Fruit fly (Drosophila melanogaster) whole organism, embryonic: ENCODE results near the gene Dmtn.

Experiments
- Abd-B ChIP-seq: fragments of 200-800 bp; sonication (Bioruptor generic); optimal IDR thresholded peaks from 2 replicates; lab custom pipeline; 2018; ENCODE audit warnings: missing biosample characterization, mild to moderate bottlenecking, missing genetic modification characterization, moderate library complexity
- Asciz ChIP-seq: fragments of 200-800 bp; sonication (Bioruptor generic); optimal IDR thresholded peaks from 2 replicates; lab custom pipeline; 2017; ENCODE audit warnings: missing biosample characterization, mild to moderate bottlenecking, missing genetic modification characterization, missing genetic modification reagents
- Atf3 ChIP-seq: fragments of 200-800 bp; sonication (Bioruptor generic); optimal IDR thresholded peaks from 3 replicates; lab custom pipeline; 2016; ENCODE audit warnings: missing biosample characterization, missing genetic modification characterization
- CG10209 ChIP-seq: fragments of 200-800 bp; sonication (Bioruptor generic); optimal IDR thresholded peaks from 3 replicates; lab custom pipeline; 2017; ENCODE audit warnings: missing biosample characterization, mild to moderate bottlenecking, missing genetic modification characterization, missing genetic modification reagents
- CG11695 ChIP-seq: fragments of 200-800 bp; sonication (Bioruptor generic); IDR thresholded peaks from 3 replicates; pipeline ENCODE4 v1.3.6; 2022; ENCODE audit warnings: missing biosample characterization, missing genetic modification characterization
- CG12071 ChIP-seq: fragments of 200-800 bp; sonication (Bioruptor generic); optimal IDR thresholded peaks from 3 replicates; lab custom pipeline; 2018; ENCODE audit warnings: missing biosample characterization, mild to moderate bottlenecking, missing genetic modification characterization
- CG14667 ChIP-seq: fragments of 200-800 bp; sonication (Bioruptor generic); IDR thresholded peaks from 2 replicates; pipeline ENCODE4 v1.3.6; 2022; ENCODE audit warnings: missing biosample characterization, missing genetic modification characterization
- CG15011 ChIP-seq: fragments of 200-800 bp; sonication (Bioruptor generic); optimal IDR thresholded peaks from 3 replicates; lab custom pipeline; 2018; ENCODE audit warnings: missing biosample characterization, mild to moderate bottlenecking, missing genetic modification characterization
- CG31224 ChIP-seq: fragments of 200-800 bp; sonication (Bioruptor generic); IDR thresholded peaks from 2 replicates; pipeline ENCODE4 v1.3.6; 2022; ENCODE audit warnings: missing biosample characterization, missing genetic modification characterization
- CG31388 ChIP-seq: fragments of 200-800 bp; sonication (Bioruptor generic); optimal IDR thresholded peaks from 2 replicates; lab custom pipeline; 2016; ENCODE audit warnings: missing biosample characterization, missing genetic modification characterization
- CG33557 ChIP-seq: fragments of 200-800 bp; sonication (Bioruptor generic); optimal IDR thresholded peaks from 2 replicates; lab custom pipeline; 2019; ENCODE audit warnings: missing biosample characterization, mild to moderate bottlenecking, missing genetic modification characterization, moderate library complexity
- CG3407 ChIP-seq: fragments of 200-800 bp; sonication (Bioruptor generic); optimal IDR thresholded peaks from 2 replicates; lab custom pipeline; 2018; ENCODE audit warnings: missing biosample characterization, mild to moderate bottlenecking, missing genetic modification characterization
- CG4707 ChIP-seq: fragments of 200-800 bp; sonication (Bioruptor generic); optimal IDR thresholded peaks from 2 replicates; lab custom pipeline; 2018; ENCODE audit warnings: missing biosample characterization, mild to moderate bottlenecking, missing genetic modification characterization, moderate library complexity
- CG7372 ChIP-seq: fragments of 200-800 bp; sonication (Bioruptor generic); IDR thresholded peaks from 2 replicates; pipeline ENCODE4 v1.3.6; 2022; ENCODE audit warnings: missing biosample characterization, missing genetic modification characterization
- CG7839 ChIP-seq: fragments of 200-800 bp; sonication (Bioruptor generic); optimal IDR thresholded peaks from 3 replicates; lab custom pipeline; 2018; ENCODE audit warnings: missing biosample characterization, mild to moderate bottlenecking, missing genetic modification characterization, moderate library complexity
- Doc2 ChIP-seq: fragments of 200-800 bp; sonication (Bioruptor generic); IDR thresholded peaks from 2 replicates; pipeline ENCODE4 v1.3.6; 2022; ENCODE audit warnings: missing biosample characterization, missing genetic modification characterization
- Fer2 ChIP-seq: fragments of 200-800 bp; sonication (Bioruptor generic); optimal IDR thresholded peaks from 2 replicates; lab custom pipeline; 2018; ENCODE audit warnings: missing biosample characterization, mild to moderate bottlenecking, missing genetic modification characterization, moderate library complexity
- Gsc ChIP-seq: fragments of 200-800 bp; sonication (Bioruptor generic); IDR thresholded peaks from 2 replicates; pipeline ENCODE4 v1.3.6; 2022; ENCODE audit warnings: missing biosample characterization, missing genetic modification characterization
- HHEX ChIP-seq: fragments of 200-800 bp; sonication (Bioruptor generic); optimal IDR thresholded peaks from 3 replicates; lab custom pipeline; 2017; ENCODE audit warnings: missing biosample characterization, mild to moderate bottlenecking, missing genetic modification characterization, missing genetic modification reagents
- Hr39 ChIP-seq: fragments of >200 bp; optimal IDR thresholded peaks from 2 replicates; lab custom pipeline; 2017
- Lhr ChIP-seq: fragments of 200-800 bp; sonication (Bioruptor generic); optimal IDR thresholded peaks from 3 replicates; lab custom pipeline; 2017; ENCODE audit warnings: mild to moderate bottlenecking, missing biosample characterization, missing genetic modification reagents, missing genetic modification characterization
- MBD-R2 ChIP-seq: fragments of 200-800 bp; sonication (Bioruptor generic); IDR thresholded peaks from 2 replicates; pipeline ENCODE4 v1.3.6; 2022; ENCODE audit warnings: missing biosample characterization, missing genetic modification characterization
- Rx ChIP-seq: fragments of 200-800 bp; sonication (Bioruptor generic); IDR thresholded peaks from 2 replicates; pipeline ENCODE4 v1.3.6; 2022; ENCODE audit warnings: missing biosample characterization, missing genetic modification characterization
- Sox102F ChIP-seq: fragments of 200-800 bp; sonication (Bioruptor generic); optimal IDR thresholded peaks from 2 replicates; lab custom pipeline; 2018; ENCODE audit warnings: missing biosample characterization, mild to moderate bottlenecking, missing genetic modification characterization, moderate library complexity
- Vsx1 ChIP-seq: fragments of 200-800 bp; sonication (Bioruptor generic); optimal IDR thresholded peaks from 2 replicates; lab custom pipeline; 2017; ENCODE audit warnings: missing biosample characterization, mild to moderate bottlenecking, missing genetic modification characterization, missing genetic modification reagents
- al ChIP-seq: fragments of 200-800 bp; sonication (Bioruptor generic); IDR thresholded peaks from 2 replicates; pipeline ENCODE4 v1.3.6; 2022; ENCODE audit warnings: missing biosample characterization, missing genetic modification characterization
- ap ChIP-seq: fragments of 200-800 bp; sonication (Bioruptor generic); IDR thresholded peaks from 2 replicates; pipeline ENCODE4 v1.3.6; 2022; ENCODE audit warnings: missing biosample characterization, missing genetic modification characterization
- btn ChIP-seq: fragments of 200-800 bp; sonication (Bioruptor generic); optimal IDR thresholded peaks from 2 replicates; lab custom pipeline; 2016; ENCODE audit warnings: missing biosample characterization, missing genetic modification characterization
- chn ChIP-seq: fragments of 200-800 bp; sonication (Bioruptor generic); optimal IDR thresholded peaks from 2 replicates; lab custom pipeline; 2016; ENCODE audit warnings: missing biosample characterization, missing genetic modification characterization
- crc ChIP-seq: fragments of 200-800 bp; sonication (Bioruptor generic); optimal IDR thresholded peaks from 2 replicates; lab custom pipeline; 2016; ENCODE audit warnings: missing biosample characterization, missing genetic modification characterization
- da ChIP-seq: fragments of 200-800 bp; sonication (Bioruptor generic); optimal IDR thresholded peaks from 2 replicates; lab custom pipeline; 2016; ENCODE audit warnings: missing biosample characterization, missing genetic modification characterization
- danr ChIP-seq: fragments of 200-800 bp; sonication (Bioruptor generic); IDR thresholded peaks from 2 replicates; pipeline ENCODE4 v1.3.6; 2022; ENCODE audit warnings: missing biosample characterization, missing genetic modification characterization
- esg ChIP-seq: fragments of 200-800 bp; sonication (Bioruptor generic); conservative IDR thresholded peaks from 2 replicates; pipeline ENCODE4 v1.3.6; 2022; ENCODE audit warnings: missing biosample characterization, missing genetic modification characterization
- ewg ChIP-seq: fragments of 200-800 bp; sonication (Bioruptor generic); optimal IDR thresholded peaks from 3 replicates; lab custom pipeline; 2017; ENCODE audit warnings: mild to moderate bottlenecking, missing biosample characterization, missing genetic modification reagents, missing genetic modification characterization
- fd102C ChIP-seq: fragments of 200-800 bp; sonication (Bioruptor generic); optimal IDR thresholded peaks from 2 replicates; lab custom pipeline; 2018; ENCODE audit warnings: missing biosample characterization, mild to moderate bottlenecking, missing genetic modification characterization, moderate library complexity
- fd96Cb ChIP-seq: fragments of 200-800 bp; sonication (Bioruptor generic); optimal IDR thresholded peaks from 2 replicates; lab custom pipeline; 2018; ENCODE audit warnings: missing biosample characterization, mild to moderate bottlenecking, missing genetic modification characterization, moderate library complexity
- fu2 ChIP-seq: fragments of 200-800 bp; sonication (Bioruptor generic); optimal IDR thresholded peaks from 2 replicates; lab custom pipeline; 2016; ENCODE audit warnings: missing biosample characterization, missing genetic modification characterization
- lola ChIP-seq, 3 experiments: fragments of >200 bp in 2 of 3; fragments of 200-800 bp in 1 of 3; sonication (Bioruptor generic) in 1 of 3; optimal IDR thresholded peaks; 2 replicates each; lab custom pipeline; 2017 to 2019; ENCODE audit warnings: missing biosample characterization in 3 of 3, missing genetic modification characterization in 3 of 3, mild to moderate bottlenecking in 1 of 3, moderate library complexity in 1 of 3
- odd ChIP-seq: fragments of 200-800 bp; sonication (Bioruptor generic); optimal IDR thresholded peaks from 2 replicates; lab custom pipeline; 2017; ENCODE audit warnings: missing biosample characterization, mild to moderate bottlenecking, missing genetic modification characterization
- pan ChIP-seq, 4 experiments: fragments of >200 bp in 3 of 4; fragments of 200-800 bp in 1 of 4; sonication (Bioruptor generic) in 1 of 4; optimal IDR thresholded peaks in 3 of 4; IDR thresholded peaks in 1 of 4; 2 replicates each; pipeline versions ENCODE4 v1.3.6 to Lab custom; 2017 to 2022; ENCODE audit warnings: missing biosample characterization in 2 of 4, missing genetic modification characterization in 2 of 4, mixed read lengths in 1 of 4
- pb ChIP-seq: fragments of 200-800 bp; sonication (Bioruptor generic); optimal IDR thresholded peaks from 3 replicates; lab custom pipeline; 2016; ENCODE audit warnings: missing biosample characterization, missing genetic modification characterization
- seq ChIP-seq: fragments of 200-800 bp; sonication (Bioruptor generic); IDR thresholded peaks from 2 replicates; pipeline ENCODE4 v1.3.6; 2022; ENCODE audit warnings: missing biosample characterization, missing genetic modification characterization
- sim ChIP-seq: fragments of 200-800 bp; sonication (Bioruptor generic); IDR thresholded peaks from 2 replicates; pipeline ENCODE4 v1.3.6; 2022; ENCODE audit warnings: missing biosample characterization, missing genetic modification characterization
- sna ChIP-seq: fragments of 200-800 bp; sonication (Bioruptor generic); IDR thresholded peaks from 2 replicates; pipeline ENCODE4 v1.3.6; 2022; ENCODE audit warnings: missing biosample characterization, missing genetic modification characterization; ENCODE audit not compliant: partially characterized antibody
- so ChIP-seq: fragments of 200-800 bp; sonication (Bioruptor generic); IDR thresholded peaks from 3 replicates; pipeline ENCODE4 v1.3.6; 2022; ENCODE audit warnings: missing biosample characterization, missing genetic modification characterization
- trem ChIP-seq: fragments of 200-800 bp; optimal IDR thresholded peaks from 3 replicates; lab custom pipeline; 2019; ENCODE audit warnings: missing biosample characterization, mild to moderate bottlenecking, missing genetic modification characterization, moderate library complexity
- twi ChIP-seq: fragments of 200-800 bp; optimal IDR thresholded peaks from 2 replicates; lab custom pipeline; 2019; ENCODE audit warnings: missing biosample characterization, mild to moderate bottlenecking, missing genetic modification characterization, moderate library complexity
- wdn ChIP-seq: fragments of 200-800 bp; sonication (Bioruptor generic); IDR thresholded peaks from 2 replicates; pipeline ENCODE4 v1.3.6; 2022; ENCODE audit warnings: missing biosample characterization, missing genetic modification characterization
- wek ChIP-seq: fragments of 200-800 bp; sonication (Bioruptor generic); optimal IDR thresholded peaks from 3 replicates; lab custom pipeline; 2018; ENCODE audit warnings: missing biosample characterization, mild to moderate bottlenecking, missing genetic modification characterization, moderate library complexity
- yki ChIP-seq: fragments of >200 bp; optimal IDR thresholded peaks from 3 replicates; lab custom pipeline; 2018
- z ChIP-seq: fragments of 200-800 bp; sonication (Bioruptor generic); IDR thresholded peaks from 3 replicates; pipeline ENCODE4 v1.3.6; 2022; ENCODE audit warnings: missing biosample characterization, missing genetic modification characterization

The Dmtn gene

DNA sequence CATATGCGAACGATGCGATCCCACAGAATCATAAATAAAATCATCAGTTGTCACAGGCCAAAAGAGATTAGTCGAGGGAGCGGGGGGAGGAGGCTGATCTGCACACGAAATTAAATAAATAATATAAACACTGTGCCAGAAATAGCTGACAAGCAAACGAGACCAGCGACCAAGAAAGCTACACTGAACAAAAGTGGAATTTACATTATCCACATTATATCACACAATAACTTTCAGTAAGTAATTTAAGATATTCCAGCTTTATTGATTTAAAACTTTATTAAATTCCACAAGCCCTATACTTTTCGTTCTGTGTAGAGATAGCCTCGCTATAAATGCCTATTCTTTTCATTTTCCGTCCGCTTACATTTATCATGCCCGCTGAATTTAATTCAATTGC, 1.5 kb downstream of the Dmtn start (continued):
- peak; percentile 77 for TF ChIP-seq Asciz
- TF ChIP-seq CG12071 (GFP tag; lab: Kevin White, UChicago), result peak; percentile 57
- peak; percentile 37 for TF ChIP-seq Lhr (GFP tag; lab: Kevin White, UChicago)
- peak; percentile 88 for TF ChIP-seq seq (GFP tag; lab: Robert Waterston, UW)
- peak; percentile 91 for TF ChIP-seq CG11695 (GFP tag; lab: Robert Waterston, UW)
- peak; percentile 78 for TF ChIP-seq Abd-B
- no peak for TF ChIP-seq fd102C
- peak; percentile 85 for TF ChIP-seq ap (GFP tag; lab: Robert Waterston, UW)
- peak; percentile 42 for TF ChIP-seq fu2 (GFP tag; lab: Kevin White, UChicago)
- TF ChIP-seq crc, result peak; percentile 58
- peak; percentile 73 for TF ChIP-seq CG7372 (GFP tag; lab: Robert Waterston, UW)
- TF ChIP-seq yki (lab: Kevin White, UChicago), result no peak
- TF ChIP-seq lola (GFP tag; optimal IDR thresholded peaks at IDR 0.05; lab: Kevin White, UChicago), result peak in 1 of 3 experiments; percentile 60
- peak; percentile 87 for TF ChIP-seq so
- TF ChIP-seq da (GFP tag; lab: Kevin White, UChicago), result no peak
- peak; percentile 6 for TF ChIP-seq twi (tag; lab: Kevin White, UChicago)
- TF ChIP-seq Vsx1, result peak; percentile 71
- peak; percentile 81 for TF ChIP-seq CG10209 (GFP tag; lab: Kevin White, UChicago)
- peak; percentile 59 for TF ChIP-seq danr (GFP tag; lab: Robert Waterston, UW)
- peak; percentile 54 for TF ChIP-seq trem (tag; lab: Kevin White, UChicago)
- TF ChIP-seq Hr39 (lab: Kevin White, UChicago), result no peak
- TF ChIP-seq esg, result peak; percentile 87
- TF ChIP-seq al (GFP tag; lab: Robert Waterston, UW), result peak; percentile 86
- TF ChIP-seq chn (GFP tag; lab: Kevin White, UChicago), result peak; percentile 66
- peak; percentile 74 for TF ChIP-seq CG14667 (GFP tag; lab: Robert Waterston, UW)
- TF ChIP-seq Rx (GFP tag; lab: Robert Waterston, UW), result peak; percentile 72
- TF ChIP-seq CG15011, result peak; percentile 59
- TF ChIP-seq Sox102F, result peak; percentile 89
- TF ChIP-seq CG33557 (GFP tag; lab: Kevin White, UChicago), result no peak
- no peak for TF ChIP-seq sna
- TF ChIP-seq Doc2, result no peak; the same call in 1 of the 2 replicates
- TF ChIP-seq pan (optimal IDR thresholded peaks at IDR 0.05; lab: Kevin White, UChicago), result no peak
- peak in 1 of 2 experiments; percentile 91 for TF ChIP-seq pan (GFP tag; optimal IDR thresholded peaks at IDR 0.05 in 1 of 2, IDR thresholded peaks at IDR 0.05 in 1 of 2)
- TF ChIP-seq HHEX, result peak; percentile 84
- TF ChIP-seq pb (GFP tag; lab: Kevin White, UChicago), result peak; percentile 29
- peak; percentile 77 for TF ChIP-seq fd96Cb
- peak; percentile 47 for TF ChIP-seq Fer2
- TF ChIP-seq wek, result peak; percentile 27
- peak; percentile 74 for TF ChIP-seq wdn (GFP tag; lab: Robert Waterston, UW)
- peak; percentile 56 for TF ChIP-seq Atf3 (GFP tag; lab: Kevin White, UChicago)
- TF ChIP-seq odd (GFP tag; lab: Kevin White, UChicago), result peak; percentile 72
- no peak; the same call in 1 of the 2 replicates for TF ChIP-seq MBD-R2 (GFP tag; lab: Robert Waterston, UW)
- peak; percentile 79; the same call in 1 of the 2 replicates for TF ChIP-seq CG31224 (GFP tag; lab: Robert Waterston, UW)
- peak; percentile 85 for TF ChIP-seq CG7839 (tag; lab: Kevin White, UChicago)
- TF ChIP-seq Gsc (GFP tag; lab: Robert Waterston, UW), result no peak
- no peak for TF ChIP-seq CG31388
- TF ChIP-seq sim (GFP tag; lab: Robert Waterston, UW), result peak; percentile 89
- TF ChIP-seq z (GFP tag; lab: Robert Waterston, UW), result no peak
- peak; percentile 67 for TF ChIP-seq ewg (GFP tag; lab: Kevin White, UChicago)
- no peak for TF ChIP-seq CG4707 (GFP tag; lab: Kevin White, UChicago)
- peak; percentile 75 for TF ChIP-seq CG3407 (GFP tag; lab: Kevin White, UChicago)
- peak; percentile 29 for TF ChIP-seq btn (GFP tag; lab: Kevin White, UChicago)
